Worm (Caenorhabditis elegans): Measurements from ENCODE around the gene irld-67.
A peak's percentile ranks its signal among the peaks of the same experiment; 100 is the strongest.

irld-67 gene

ce11 chrII:2934354-2934753 lies at the start of gene irld-67:
irld-67 (minus strand) TSS chrII:2934454.
- no peak for TF ChIP-seq php-3 (GFP tag; IDR thresholded peaks at IDR 0.05)
- TF ChIP-seq mdl-1 (tag; optimal IDR thresholded peaks at IDR 0.05), result no peak
- TF ChIP-seq gei-8 (GFP tag; optimal IDR thresholded peaks at IDR 0.05), result no peak
- TF ChIP-seq ces-1 (GFP tag; optimal IDR thresholded peaks at IDR 0.05), result no peak
- TF ChIP-seq nhr-77 (tag; optimal IDR thresholded peaks at IDR 0.05), result no peak
- no peak for TF ChIP-seq fos-1 (tag; optimal IDR thresholded peaks at IDR 0.05)
- TF ChIP-seq daf-19 (GFP tag; conservative IDR thresholded peaks at IDR 0.05), result no peak
- no peak for TF ChIP-seq ZK546.5 (tag; optimal IDR thresholded peaks at IDR 0.05)
- TF ChIP-seq D1046.2 (GFP tag; IDR thresholded peaks at IDR 0.05), result no peak
- TF ChIP-seq skn-1 (tag; optimal IDR thresholded peaks at IDR 0.05), result no peak
- TF ChIP-seq lin-1 (GFP tag; IDR thresholded peaks at IDR 0.05), result no peak
- TF ChIP-seq sdz-12 (GFP tag; optimal IDR thresholded peaks at IDR 0.05), result no peak
- no peak for TF ChIP-seq aha-1 (tag)
- TF ChIP-seq fkh-10 (GFP tag; optimal IDR thresholded peaks at IDR 0.05), result no peak
- TF ChIP-seq rbr-2 (tag; optimal IDR thresholded peaks at IDR 0.05), result no peak
- TF ChIP-seq zag-1 (tag; optimal IDR thresholded peaks at IDR 0.05), result no peak
- TF ChIP-seq hlh-11 (tag; optimal IDR thresholded peaks at IDR 0.05), result no peak
- no peak for TF ChIP-seq snpc-4 (tag; optimal IDR thresholded peaks at IDR 0.05)
- TF ChIP-seq vab-7 (GFP tag; IDR thresholded peaks at IDR 0.05), result no peak

- TF ChIP-seq ces-1 (GFP tag; optimal IDR thresholded peaks at IDR 0.05) (no peak), snpc-1.2 (GFP tag; IDR thresholded peaks at IDR 0.05) (no peak), Y105C5A.15 (GFP tag; IDR thresholded peaks at IDR 0.05) (0 out of 2 replicates have a peak, but pooled peaks have one; percentile 47)
Measured at ce11 chrII:2979061-2979460, 44.8 kb upstream of the irld-67 start.

ce11 chrII:2977652-2978051 lies 43.4 kb upstream of the irld-67 start:
- TF ChIP-seq zfp-3 (GFP tag; conservative IDR thresholded peaks at IDR 0.05) (no peak), ztf-7 (tag; optimal IDR thresholded peaks at IDR 0.05) (no peak), aly-2 (tag; optimal IDR thresholded peaks at IDR 0.05) (no peak), ZK546.5 (tag; optimal IDR thresholded peaks at IDR 0.05) (no peak), daf-19 (GFP tag; conservative IDR thresholded peaks at IDR 0.05) (no peak), dve-1 (tag; optimal IDR thresholded peaks at IDR 0.05; ENCODE audit: insufficient read depth) (no peak), ceh-62 (tag; optimal IDR thresholded peaks at IDR 0.05) (no peak)

- TF ChIP-seq saeg-2 (GFP tag; IDR thresholded peaks at IDR 0.05) (no peak), pqm-1 (tag; optimal IDR thresholded peaks at IDR 0.05) (no peak), skn-1 (tag; optimal IDR thresholded peaks at IDR 0.05) (no peak), F49E8.2 (tag; optimal IDR thresholded peaks at IDR 0.05; ENCODE audit: borderline replicate concordance) (no peak), lir-3 (tag; optimal IDR thresholded peaks at IDR 0.05) (no peak), F10B5.3 (tag; optimal IDR thresholded peaks at IDR 0.05) (no peak), lin-29 (GFP tag; IDR thresholded peaks at IDR 0.05) (no peak), rbr-2 (tag; optimal IDR thresholded peaks at IDR 0.05) (peak; percentile 39), hmg-1.1 (GFP tag; IDR thresholded peaks at IDR 0.05) (peak; percentile 58), T26A8.4 (GFP tag; IDR thresholded peaks at IDR 0.05) (peak; percentile 43; the same call in 1 of the 2 replicates), mep-1 (tag; optimal IDR thresholded peaks at IDR 0.05) (peak; percentile 45), ceh-20 (GFP tag; IDR thresholded peaks at IDR 0.05) (peak; percentile 26; the same call in 1 of the 2 replicates), zip-11 (GFP tag; IDR thresholded peaks at IDR 0.05) (no peak), mdl-1 (tag; optimal IDR thresholded peaks at IDR 0.05) (peak in 1 of 2 experiments; percentile 4), Y5F2A.4 (GFP tag; optimal IDR thresholded peaks at IDR 0.05) (no peak), vab-7 (GFP tag; IDR thresholded peaks at IDR 0.05) (peak; percentile 51; the same call in 1 of the 2 replicates), lin-39 (tag; optimal IDR thresholded peaks at IDR 0.05) (no peak), ama-1 (optimal IDR thresholded peaks at IDR 0.05) (peak; percentile 62), nhr-42 (GFP tag; IDR thresholded peaks at IDR 0.05) (0 out of 2 replicates have a peak, but pooled peaks have one; percentile 9), lin-13 (GFP tag; optimal IDR thresholded peaks at IDR 0.05) (no peak), dve-1 (tag; optimal IDR thresholded peaks at IDR 0.05; ENCODE audit: insufficient read depth) (peak; percentile 33), hlh-30 (tag; optimal IDR thresholded peaks at IDR 0.05; ENCODE audit: insufficient read depth) (peak; percentile 56), snpc-4 (tag; optimal IDR thresholded peaks at IDR 0.05) (no peak), lin-38 (GFP tag; IDR thresholded peaks at IDR 0.05) (no peak), R02D3.7 (tag; optimal IDR thresholded peaks at IDR 0.05) (no peak), lsy-2 (tag; optimal IDR thresholded peaks at IDR 0.05) (peak in 1 of 2 experiments; percentile 57), fkh-10 (GFP tag; optimal IDR thresholded peaks at IDR 0.05) (peak; percentile 69), Y105C5A.15 (GFP tag; IDR thresholded peaks at IDR 0.05) (no peak), egl-43 (GFP tag; IDR thresholded peaks at IDR 0.05) (0 out of 2 replicates have a peak, but pooled peaks have one; percentile 70)
Measured at ce11 chrII:2976597-2976996, 42.3 kb upstream of the irld-67 start, which contains the start of gene nhr-88. nhr-88 (plus strand) TSS chrII:2976639.
